Worm (Caenorhabditis elegans): ENCODE results near the gene nhr-129.
A peak's percentile ranks its signal among the peaks of the same experiment; 100 is the strongest.

nhr-129 gene

ce11 chrV:13313045-13313623 is 17.7 kb downstream of the nhr-129 start, which contains the start of gene C50B6.3 (continued):
- TF ChIP-seq alr-1 (tag; optimal IDR thresholded peaks at IDR 0.05): no peak
- no peak for TF ChIP-seq dmd-4 (tag; optimal IDR thresholded peaks at IDR 0.05)
- TF ChIP-seq C34F6.9 (tag; optimal IDR thresholded peaks at IDR 0.05): peak; percentile 86
- no peak for TF ChIP-seq lin-39 (tag; optimal IDR thresholded peaks at IDR 0.05)
- no peak for TF ChIP-seq nhr-6 (tag; optimal IDR thresholded peaks at IDR 0.05)
- no peak for TF ChIP-seq elt-1 (tag; optimal IDR thresholded peaks at IDR 0.05)
- TF ChIP-seq F13H6.1 (tag; optimal IDR thresholded peaks at IDR 0.05): peak; percentile 80
- TF ChIP-seq mab-5 (tag; optimal IDR thresholded peaks at IDR 0.05): peak; percentile 51
- TF ChIP-seq crh-2 (tag; optimal IDR thresholded peaks at IDR 0.05): peak; percentile 76
- no peak for TF ChIP-seq mbf-1 (tag; optimal IDR thresholded peaks at IDR 0.05)
- no peak for TF ChIP-seq Y55F3AM.14 (GFP tag; optimal IDR thresholded peaks at IDR 0.05)
- TF ChIP-seq nhr-21 (tag; optimal IDR thresholded peaks at IDR 0.05): peak; percentile 58
- no peak for TF ChIP-seq ceh-82 (tag; optimal IDR thresholded peaks at IDR 0.05)
- peak; percentile 55 for TF ChIP-seq lin-11 (tag; optimal IDR thresholded peaks at IDR 0.05)
- TF ChIP-seq fos-1 (tag; optimal IDR thresholded peaks at IDR 0.05): peak; percentile 53
- no peak for TF ChIP-seq ztf-1 (GFP tag; conservative IDR thresholded peaks at IDR 0.05)
- TF ChIP-seq egl-27 (tag; optimal IDR thresholded peaks at IDR 0.05): peak; percentile 21
- no peak for TF ChIP-seq nhr-77 (tag; optimal IDR thresholded peaks at IDR 0.05)

ce11 chrV:13312210-13312676 is 18.6 kb downstream of the nhr-129 start, which contains the start of gene nasp-2:
nasp-2 (minus strand) TSS chrV:13312260.
- TF ChIP-seq gmeb-1 (tag; optimal IDR thresholded peaks at IDR 0.05): peak; percentile 57
- no peak for TF ChIP-seq skn-1 (tag; optimal IDR thresholded peaks at IDR 0.05)

- no peak for TF ChIP-seq zag-1 (tag; optimal IDR thresholded peaks at IDR 0.05)
- no peak for TF ChIP-seq mdl-1 (tag; optimal IDR thresholded peaks at IDR 0.05)
- TF ChIP-seq crh-2 (tag; optimal IDR thresholded peaks at IDR 0.05): no peak
- TF ChIP-seq nhr-129 (tag; optimal IDR thresholded peaks at IDR 0.05): no peak
- no peak for TF ChIP-seq Y55F3AM.14 (GFP tag; optimal IDR thresholded peaks at IDR 0.05)
- no peak for TF ChIP-seq unc-39 (tag; optimal IDR thresholded peaks at IDR 0.05)
- no peak for TF ChIP-seq unc-62 (GFP tag; optimal IDR thresholded peaks at IDR 0.05)
- no peak for TF ChIP-seq ztf-1 (GFP tag; conservative IDR thresholded peaks at IDR 0.05)
- TF ChIP-seq ceh-16 (tag; optimal IDR thresholded peaks at IDR 0.05): no peak
- TF ChIP-seq lsy-2 (tag; optimal IDR thresholded peaks at IDR 0.05): no peak
- no peak for TF ChIP-seq snpc-4 (tag; optimal IDR thresholded peaks at IDR 0.05)
- no peak for TF ChIP-seq skn-1 (tag; optimal IDR thresholded peaks at IDR 0.05)
- TF ChIP-seq egl-27 (tag; optimal IDR thresholded peaks at IDR 0.05): no peak
Measured at ce11 chrV:13309806-13310205, 21.0 kb downstream of the nhr-129 start.

- no peak for TF ChIP-seq nhr-10 (tag; optimal IDR thresholded peaks at IDR 0.05)
- TF ChIP-seq unc-39 (tag; optimal IDR thresholded peaks at IDR 0.05): no peak
- TF ChIP-seq nhr-11 (tag; optimal IDR thresholded peaks at IDR 0.05): no peak
- TF ChIP-seq nhr-6 (tag; optimal IDR thresholded peaks at IDR 0.05): no peak
- TF ChIP-seq mbf-1 (tag; optimal IDR thresholded peaks at IDR 0.05): no peak
- TF ChIP-seq nhr-237 (tag; optimal IDR thresholded peaks at IDR 0.05): no peak
- TF ChIP-seq nhr-77 (tag; optimal IDR thresholded peaks at IDR 0.05): no peak
- TF ChIP-seq zag-1 (tag; optimal IDR thresholded peaks at IDR 0.05): no peak
- TF ChIP-seq ceh-16 (tag; optimal IDR thresholded peaks at IDR 0.05): no peak
- no peak for TF ChIP-seq mab-5 (tag; optimal IDR thresholded peaks at IDR 0.05)
- TF ChIP-seq blmp-1 (tag; optimal IDR thresholded peaks at IDR 0.05; ENCODE audit: insufficient read depth): no peak
- TF ChIP-seq dmd-4 (tag; optimal IDR thresholded peaks at IDR 0.05): no peak
- TF ChIP-seq lsy-2 (tag; optimal IDR thresholded peaks at IDR 0.05): no peak
Measured at ce11 chrV:13308616-13309015, 22.2 kb downstream of the nhr-129 start, which contains the start of gene C50B6.1. C50B6.1 (plus strand) TSS chrV:13308916.

ce11 chrV:13304663-13305188 is 26.1 kb downstream of the nhr-129 start, which contains the start of gene C26E1.2:
C26E1.2 (plus strand) TSS chrV:13305138.
- TF ChIP-seq nhr-11 (tag; optimal IDR thresholded peaks at IDR 0.05) (no peak), fos-1 (tag; optimal IDR thresholded peaks at IDR 0.05) (peak; percentile 81), mdl-1 (tag; optimal IDR thresholded peaks at IDR 0.05) (no peak), nhr-129 (tag; optimal IDR thresholded peaks at IDR 0.05) (no peak), nhr-21 (tag; optimal IDR thresholded peaks at IDR 0.05) (no peak), gmeb-1 (tag; optimal IDR thresholded peaks at IDR 0.05) (peak; percentile 12), ztf-4 (tag; optimal IDR thresholded peaks at IDR 0.05) (no peak), nhr-237 (tag; optimal IDR thresholded peaks at IDR 0.05) (no peak), blmp-1 (tag; optimal IDR thresholded peaks at IDR 0.05; ENCODE audit: insufficient read depth) (no peak), mbf-1 (tag; optimal IDR thresholded peaks at IDR 0.05) (no peak), peb-1 (tag; optimal IDR thresholded peaks at IDR 0.05) (no peak), sma-9 (GFP tag; optimal IDR thresholded peaks at IDR 0.05) (no peak), sma-9 (tag; optimal IDR thresholded peaks at IDR 0.05) (no peak), nhr-6 (tag; optimal IDR thresholded peaks at IDR 0.05) (no peak), ceh-16 (tag; optimal IDR thresholded peaks at IDR 0.05) (no peak), elt-1 (tag; optimal IDR thresholded peaks at IDR 0.05) (no peak), unc-55 (GFP tag; optimal IDR thresholded peaks at IDR 0.05) (no peak), crh-2 (tag; optimal IDR thresholded peaks at IDR 0.05) (peak; percentile 25), C34F6.9 (tag; optimal IDR thresholded peaks at IDR 0.05) (no peak), nhr-25 (tag; optimal IDR thresholded peaks at IDR 0.05) (no peak), ztf-11 (tag; optimal IDR thresholded peaks at IDR 0.05) (no peak), nhr-12 (tag; optimal IDR thresholded peaks at IDR 0.05) (no peak), mab-5 (tag; optimal IDR thresholded peaks at IDR 0.05) (no peak), ceh-82 (tag; optimal IDR thresholded peaks at IDR 0.05) (no peak)

Measured in whole organism, L2 larva.